Worm (Caenorhabditis elegans) whole organism, L3 larva: ENCODE results near the gene try-13.

ENCODE experiments used
- ZK546.5 ChIP-seq: sonication (generic microtip); optimal IDR thresholded peaks from 2 replicates; lab custom pipeline; 2017; ENCODE audit warnings: missing biosample characterization, missing genetic modification characterization
- nhr-76 ChIP-seq: fragments of 150-350 bp; sonication (generic microtip); optimal IDR thresholded peaks from 5 replicates; lab custom pipeline; 2014; ENCODE audit warnings: missing biosample characterization, missing genetic modification characterization

ce11 chrV:7416569-7416968, 23.3 kb upstream of the try-13 start:
- TF ChIP-seq nhr-76 (tag; lab: Kevin White, UChicago) (no peak), ZK546.5 (tag; lab: Kevin White, UChicago) (no peak)
